Worm (Caenorhabditis elegans) whole organism, midembryonic: Measurements from ENCODE around the gene C18A11.2.

ENCODE experiments used
- T22C8.4 ChIP-seq: fragments of 200-800 bp; sonication (Bioruptor generic); IDR thresholded peaks from 2 replicates; pipeline ENCODE4 v1.3.6; 2022; ENCODE audit warnings: missing genetic modification characterization, missing compliant biosample characterization
- cog-1 ChIP-seq: sonication (generic microtip); optimal IDR thresholded peaks from 2 replicates; lab custom pipeline; 2016; ENCODE audit warnings: missing genetic modification characterization, missing compliant biosample characterization
- flt-1 ChIP-seq: fragments of 200-800 bp; sonication (Bioruptor generic); IDR thresholded peaks from 2 replicates; pipeline ENCODE4 v1.3.6; 2022; ENCODE audit warnings: missing genetic modification characterization, missing compliant biosample characterization
- klf-2 ChIP-seq: fragments of 200-800 bp; sonication (Bioruptor generic); conservative IDR thresholded peaks from 2 replicates; pipeline ENCODE4 v1.3.6; 2022; ENCODE audit warnings: missing genetic modification reagents, missing genetic modification characterization, missing compliant biosample characterization
- med-1 ChIP-seq: sonication (generic microtip); optimal IDR thresholded peaks from 2 replicates; lab custom pipeline; 2017; ENCODE audit warnings: missing genetic modification characterization, mild to moderate bottlenecking, missing compliant biosample characterization, antibody characterized with exemption, missing genetic modification reagents; ENCODE audit not compliant: insufficient read depth
- ref-1 ChIP-seq: fragments of 200-800 bp; sonication (Bioruptor generic); conservative IDR thresholded peaks from 2 replicates; pipeline ENCODE4 v1.3.6; 2022; ENCODE audit warnings: missing genetic modification reagents, missing genetic modification characterization, missing compliant biosample characterization
- tab-1 ChIP-seq: fragments of 200-800 bp; sonication (Bioruptor generic); IDR thresholded peaks from 2 replicates; pipeline ENCODE4 v1.3.6; 2022; ENCODE audit warnings: missing genetic modification characterization, missing compliant biosample characterization
- ztf-23 ChIP-seq: fragments of 200-800 bp; sonication (Bioruptor generic); IDR thresholded peaks from 2 replicates; pipeline ENCODE4 v1.3.6; 2022; ENCODE audit warnings: missing genetic modification reagents, missing genetic modification characterization, missing compliant biosample characterization
- ztf-29 ChIP-seq: fragments of 200-800 bp; sonication (Bioruptor generic); IDR thresholded peaks from 2 replicates; pipeline ENCODE4 v1.3.6; 2022; ENCODE audit warnings: missing genetic modification reagents, missing genetic modification characterization, missing compliant biosample characterization

The C18A11.2 gene

DNA sequence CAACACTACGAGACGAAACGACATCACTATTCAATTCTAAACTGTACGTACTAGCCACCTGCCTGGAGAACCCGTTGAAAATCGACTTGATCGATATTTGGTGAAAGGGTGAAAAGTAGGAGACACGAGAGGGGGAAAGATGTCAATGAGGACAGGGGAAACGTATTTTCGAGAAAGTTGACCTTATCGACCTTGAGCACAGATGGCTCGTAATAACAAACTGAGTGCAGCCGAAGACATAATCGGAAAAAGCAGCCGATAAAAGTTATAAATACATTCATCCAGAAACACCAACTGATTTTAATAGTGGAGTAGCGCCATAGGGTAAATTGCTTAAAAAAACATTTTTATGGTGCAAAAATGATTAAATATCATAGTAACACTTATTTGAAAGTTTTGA lies 7.4 kb upstream of the C18A11.2 start:
- no peak for TF ChIP-seq ztf-29 (GFP tag; lab: Robert Waterston, UW)
- no peak for TF ChIP-seq med-1
- TF ChIP-seq cog-1 = no peak
- TF ChIP-seq flt-1 (GFP tag; lab: Robert Waterston, UW) = no peak; the same call in 1 of the 2 replicates
- no peak for TF ChIP-seq ref-1
- no peak for TF ChIP-seq tab-1
- TF ChIP-seq ztf-23 = no peak
- no peak for TF ChIP-seq T22C8.4
- no peak for TF ChIP-seq klf-2 (GFP tag; lab: Robert Waterston, UW)

- TF ChIP-seq tab-1 (no peak), med-1 (no peak), ztf-23 (no peak), klf-2 (GFP tag; lab: Robert Waterston, UW) (no peak), ztf-29 (GFP tag; lab: Robert Waterston, UW) (no peak), cog-1 (no peak), flt-1 (GFP tag; lab: Robert Waterston, UW) (no peak), T22C8.4 (no peak), ref-1 (no peak)
Observed at ce11 chrX:8060823-8061222, 6.5 kb upstream of the C18A11.2 start, which contains the start of gene C18A11.3. Gene C18A11.3, plus strand, starts transcription at chrX:8061123.

DNA sequence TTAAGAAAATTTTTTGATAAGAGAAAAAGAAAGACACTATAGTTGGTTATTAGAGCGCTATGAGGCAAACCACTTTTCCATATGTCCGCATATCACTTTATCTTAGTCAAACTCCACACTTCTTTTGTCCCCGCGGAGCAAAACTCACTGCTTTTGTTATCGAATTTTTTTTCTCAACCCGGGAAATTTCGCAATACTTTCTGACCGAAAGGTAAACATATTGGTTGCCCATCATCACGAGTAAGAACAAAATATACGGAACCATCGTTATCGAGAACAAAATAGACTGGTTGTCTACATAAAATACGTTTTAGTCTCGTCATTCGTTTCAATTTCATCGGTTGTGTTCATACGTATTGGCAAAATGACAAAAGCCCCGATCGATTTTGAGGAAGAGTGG lies 1.9 kb downstream of the C18A11.2 start, which contains the start of gene C18A11.1:
TSS of gene C18A11.1 (plus strand) at position 36 of the 400 bp plus-strand sequence.
- TF ChIP-seq cog-1 (no peak), ref-1 (no peak), T22C8.4 (no peak), ztf-23 (no peak), klf-2 (GFP tag; lab: Robert Waterston, UW) (no peak), ztf-29 (GFP tag; lab: Robert Waterston, UW) (no peak), med-1 (no peak), tab-1 (no peak), flt-1 (GFP tag; lab: Robert Waterston, UW) (no peak)

- TF ChIP-seq ref-1 = no peak
- TF ChIP-seq flt-1 (GFP tag; lab: Robert Waterston, UW) = no peak
- no peak for TF ChIP-seq T22C8.4
- no peak for TF ChIP-seq med-1
- TF ChIP-seq ztf-29 (GFP tag; lab: Robert Waterston, UW) = no peak
- TF ChIP-seq klf-2 (GFP tag; lab: Robert Waterston, UW) = no peak
- no peak for TF ChIP-seq tab-1
- TF ChIP-seq ztf-23 = no peak
- TF ChIP-seq cog-1 = no peak
Observed at ce11 chrX:8074527-8074926, 7.2 kb downstream of the C18A11.2 start.

DNA sequence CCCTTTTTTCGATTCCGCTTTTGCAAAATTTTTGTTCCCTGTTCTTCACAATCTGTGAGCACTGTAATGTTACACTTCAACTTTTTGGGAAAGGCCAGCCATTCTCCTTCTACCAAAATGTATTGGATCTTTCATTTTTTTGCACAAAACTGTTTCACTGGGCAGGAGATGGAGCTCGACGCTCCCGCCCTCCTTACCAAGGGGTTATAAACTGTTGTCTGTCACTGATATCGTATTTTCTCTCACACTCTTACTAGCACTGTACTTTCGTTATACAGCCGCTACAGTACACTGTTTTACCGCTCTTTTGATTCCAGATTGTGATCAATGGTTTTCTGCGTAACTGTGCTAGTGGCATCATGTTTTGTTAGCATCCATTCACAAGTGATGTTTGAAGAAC lies 10.4 kb downstream of the C18A11.2 start, which contains the start of gene C46F2.1:
TSS of gene C46F2.1 (plus strand) at position 301 of the 400 bp plus-strand sequence.
- TF ChIP-seq T22C8.4 (no peak), ztf-29 (GFP tag; lab: Robert Waterston, UW) (no peak), tab-1 (no peak), cog-1 (no peak), ref-1 (no peak), klf-2 (GFP tag; lab: Robert Waterston, UW) (no peak), med-1 (no peak), flt-1 (GFP tag; lab: Robert Waterston, UW) (no peak), ztf-23 (no peak)

DNA sequence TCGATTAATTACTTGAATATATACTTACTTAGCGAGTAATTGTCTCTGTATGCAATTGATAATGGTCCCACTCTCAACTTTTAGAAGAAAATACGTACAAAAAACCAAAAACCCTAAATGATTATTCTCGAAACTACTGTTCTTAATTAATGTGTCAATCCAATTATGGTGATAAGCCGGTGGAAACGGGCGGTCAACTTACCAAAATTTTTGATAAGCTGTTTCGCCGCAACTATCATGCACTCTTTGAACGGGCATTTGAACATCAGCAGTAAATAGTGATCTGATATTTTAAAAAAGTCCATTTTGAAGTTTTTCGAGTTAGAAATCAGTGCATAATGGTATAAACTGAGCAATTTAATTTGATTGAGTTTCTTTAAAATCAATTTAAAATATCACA lies 11.0 kb downstream of the C18A11.2 start:
- TF ChIP-seq flt-1 (GFP tag; lab: Robert Waterston, UW) = no peak
- no peak for TF ChIP-seq med-1
- TF ChIP-seq tab-1 = no peak
- TF ChIP-seq T22C8.4 = no peak
- no peak for TF ChIP-seq klf-2 (GFP tag; lab: Robert Waterston, UW)
- TF ChIP-seq ref-1 = no peak
- TF ChIP-seq ztf-23 = no peak
- no peak for TF ChIP-seq ztf-29 (GFP tag; lab: Robert Waterston, UW)
- TF ChIP-seq cog-1 = no peak

ce11 chrX:8078899-8079298 lies 11.5 kb downstream of the C18A11.2 start:
- TF ChIP-seq ztf-29 (GFP tag; lab: Robert Waterston, UW) = no peak
- TF ChIP-seq ztf-23 = no peak
- no peak for TF ChIP-seq T22C8.4
- TF ChIP-seq klf-2 (GFP tag; lab: Robert Waterston, UW) = no peak
- TF ChIP-seq med-1 = no peak
- no peak for TF ChIP-seq cog-1
- TF ChIP-seq tab-1 = no peak
- no peak for TF ChIP-seq flt-1 (GFP tag; lab: Robert Waterston, UW)
- TF ChIP-seq ref-1 = no peak

- TF ChIP-seq flt-1 (GFP tag; lab: Robert Waterston, UW) = no peak
- TF ChIP-seq ztf-29 (GFP tag; lab: Robert Waterston, UW) = no peak
- TF ChIP-seq ztf-23 = no peak
- TF ChIP-seq klf-2 (GFP tag; lab: Robert Waterston, UW) = no peak
- no peak for TF ChIP-seq med-1
- no peak for TF ChIP-seq tab-1
- no peak for TF ChIP-seq ref-1
Observed at ce11 chrX:8082703-8083102, 15.3 kb downstream of the C18A11.2 start.

ce11 chrX:8083330-8083729 lies 16.0 kb downstream of the C18A11.2 start:
- no peak for TF ChIP-seq med-1
- no peak for TF ChIP-seq ztf-29 (GFP tag; lab: Robert Waterston, UW)
- no peak for TF ChIP-seq ref-1
- TF ChIP-seq ztf-23 = no peak
- no peak for TF ChIP-seq tab-1
- no peak for TF ChIP-seq T22C8.4

DNA sequence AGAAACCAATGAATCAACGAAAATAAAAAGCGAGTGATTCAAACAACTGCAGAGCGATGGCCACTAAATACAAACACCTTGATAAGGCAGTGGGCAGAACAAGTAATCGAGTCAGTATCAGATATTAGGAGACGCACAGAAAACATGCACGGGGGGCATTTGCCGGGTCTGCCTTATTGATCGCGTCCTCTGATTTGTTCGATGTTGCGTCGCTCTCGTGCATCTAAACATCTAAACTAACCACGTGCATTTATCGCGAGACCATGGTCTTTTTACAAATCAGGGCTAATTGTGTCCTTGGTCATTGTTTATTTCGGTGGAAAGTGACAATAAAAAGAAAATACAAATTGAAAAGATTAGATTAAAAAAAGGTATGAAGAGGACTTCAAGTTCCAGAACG lies 16.6 kb downstream of the C18A11.2 start, which contains the start of gene K07E3.4:
TSS of gene K07E3.4 (minus strand) at position 100 of the 400 bp plus-strand sequence.
- no peak for TF ChIP-seq ztf-23
- TF ChIP-seq ztf-29 (GFP tag; lab: Robert Waterston, UW) = no peak
- TF ChIP-seq klf-2 (GFP tag; lab: Robert Waterston, UW) = no peak
- TF ChIP-seq flt-1 (GFP tag; lab: Robert Waterston, UW) = no peak
- no peak for TF ChIP-seq med-1

DNA sequence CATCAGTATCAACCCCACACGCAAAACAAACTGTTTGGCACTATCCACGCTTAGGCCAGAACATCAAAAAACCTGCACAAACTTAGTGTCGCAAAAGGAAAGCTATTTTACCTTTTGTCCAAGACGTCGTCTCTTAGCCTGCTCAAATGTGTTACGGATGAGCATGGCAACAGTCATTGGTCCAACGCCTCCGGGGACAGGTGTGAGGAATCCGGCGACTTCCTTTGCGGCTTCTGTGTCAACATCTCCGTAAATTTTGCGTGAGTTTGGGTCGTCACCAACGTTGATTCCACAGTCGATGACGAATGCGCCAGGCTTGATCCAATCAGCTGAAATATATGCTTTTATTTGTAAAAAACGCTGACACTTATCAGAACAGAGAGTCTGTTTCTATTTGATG lies 17.3 kb downstream of the C18A11.2 start:
- TF ChIP-seq cog-1 (no peak), med-1 (no peak), tab-1 (no peak), ztf-23 (no peak), T22C8.4 (no peak), ref-1 (no peak), flt-1 (GFP tag; lab: Robert Waterston, UW) (no peak), ztf-29 (GFP tag; lab: Robert Waterston, UW) (no peak), klf-2 (GFP tag; lab: Robert Waterston, UW) (no peak)
